Fruit fly (Drosophila melanogaster) whole organism, embryonic: ENCODE data around the gene scyl.

Source experiments
- Aef1 ChIP-seq: fragments of 200-800 bp; sonication (Bioruptor generic); IDR thresholded peaks from 3 replicates; pipeline ENCODE4 v1.3.6; 2022; ENCODE audit warnings: missing biosample characterization, missing genetic modification characterization
- CG11247 ChIP-seq: fragments of 200-800 bp; sonication (Bioruptor generic); IDR thresholded peaks from 2 replicates; pipeline ENCODE4 v1.3.6; 2022; ENCODE audit warnings: missing biosample characterization, missing genetic modification characterization
- CG11504 ChIP-seq: fragments of 200-800 bp; sonication (Bioruptor generic); optimal IDR thresholded peaks from 3 replicates; lab custom pipeline; 2019; ENCODE audit warnings: missing biosample characterization, mild to moderate bottlenecking, missing genetic modification characterization, moderate library complexity
- CG11695 ChIP-seq: fragments of 200-800 bp; sonication (Bioruptor generic); IDR thresholded peaks from 3 replicates; pipeline ENCODE4 v1.3.6; 2022; ENCODE audit warnings: missing biosample characterization, missing genetic modification characterization
- CG11723 ChIP-seq: fragments of 200-800 bp; sonication (Bioruptor generic); optimal IDR thresholded peaks from 2 replicates; lab custom pipeline; 2017; ENCODE audit warnings: missing biosample characterization, mild to moderate bottlenecking, missing genetic modification characterization
- CG12219 ChIP-seq: fragments of 200-800 bp; sonication (Bioruptor generic); optimal IDR thresholded peaks from 3 replicates; lab custom pipeline; 2018; ENCODE audit warnings: missing biosample characterization, mild to moderate bottlenecking, missing genetic modification characterization
- CG12391 ChIP-seq: fragments of 200-800 bp; sonication (Bioruptor generic); optimal IDR thresholded peaks from 3 replicates; lab custom pipeline; 2018; ENCODE audit warnings: missing biosample characterization, mild to moderate bottlenecking, missing genetic modification characterization, moderate library complexity
- CG12942 ChIP-seq: fragments of 200-800 bp; sonication (Bioruptor generic); optimal IDR thresholded peaks from 3 replicates; lab custom pipeline; 2016; ENCODE audit warnings: missing biosample characterization, missing genetic modification characterization
- CG13123 ChIP-seq: fragments of 200-800 bp; sonication (Bioruptor generic); optimal IDR thresholded peaks from 2 replicates; lab custom pipeline; 2016; ENCODE audit warnings: missing biosample characterization, missing genetic modification characterization
- CG13894 ChIP-seq: fragments of 200-800 bp; sonication (Bioruptor generic); optimal IDR thresholded peaks from 3 replicates; lab custom pipeline; 2018; ENCODE audit warnings: missing biosample characterization, mild to moderate bottlenecking, missing genetic modification characterization, moderate library complexity
- CG14965 ChIP-seq: fragments of 200-800 bp; sonication (Bioruptor generic); optimal IDR thresholded peaks from 2 replicates; lab custom pipeline; 2016; ENCODE audit warnings: missing biosample characterization, missing genetic modification characterization, borderline replicate concordance
- CG17361 ChIP-seq: fragments of 200-800 bp; sonication (Bioruptor generic); IDR thresholded peaks from 3 replicates; pipeline ENCODE4 v1.3.6; 2022; ENCODE audit warnings: missing biosample characterization, missing genetic modification characterization
- CG17612 ChIP-seq: fragments of 200-800 bp; sonication (Bioruptor generic); IDR thresholded peaks from 2 replicates; pipeline ENCODE4 v1.3.6; 2022; ENCODE audit warnings: missing biosample characterization, missing genetic modification characterization
- CG18476 ChIP-seq: fragments of 200-800 bp; sonication (Bioruptor generic); optimal IDR thresholded peaks from 2 replicates; lab custom pipeline; 2016; ENCODE audit warnings: missing biosample characterization, mild to moderate bottlenecking, missing genetic modification characterization
- CG18619 ChIP-seq: fragments of 200-800 bp; sonication (Bioruptor generic); optimal IDR thresholded peaks from 3 replicates; lab custom pipeline; 2017; ENCODE audit warnings: missing biosample characterization, mild to moderate bottlenecking, missing genetic modification characterization
- CG18764 ChIP-seq: fragments of 200-800 bp; sonication (Bioruptor generic); optimal IDR thresholded peaks from 3 replicates; lab custom pipeline; 2016; ENCODE audit warnings: missing biosample characterization, missing genetic modification characterization
- CG2120 ChIP-seq: fragments of 200-800 bp; sonication (Bioruptor generic); optimal IDR thresholded peaks from 3 replicates; lab custom pipeline; 2016; ENCODE audit warnings: missing biosample characterization, missing genetic modification characterization
- CG30403 ChIP-seq: fragments of 200-800 bp; sonication (Bioruptor generic); optimal IDR thresholded peaks from 3 replicates; lab custom pipeline; 2016; ENCODE audit warnings: missing biosample characterization, missing genetic modification characterization
- CG4820 ChIP-seq: fragments of 200-800 bp; sonication (Bioruptor generic); optimal IDR thresholded peaks from 3 replicates; lab custom pipeline; 2016; ENCODE audit warnings: missing biosample characterization, missing genetic modification characterization
- CG6272 ChIP-seq: fragments of 200-800 bp; sonication (Bioruptor generic); IDR thresholded peaks from 2 replicates; pipeline ENCODE4 v1.3.6; 2022; ENCODE audit warnings: missing biosample characterization, missing genetic modification characterization
- CG7839 ChIP-seq: fragments of 200-800 bp; sonication (Bioruptor generic); optimal IDR thresholded peaks from 3 replicates; lab custom pipeline; 2018; ENCODE audit warnings: missing biosample characterization, mild to moderate bottlenecking, missing genetic modification characterization, moderate library complexity
- CG9876 ChIP-seq: fragments of 200-800 bp; sonication (Bioruptor generic); optimal IDR thresholded peaks from 2 replicates; lab custom pipeline; 2016; ENCODE audit warnings: missing biosample characterization, missing genetic modification characterization
- Eip74EF ChIP-seq, 2 experiments: fragments of 200-800 bp in 1 of 2; fragments of >200 bp in 1 of 2; sonication (Bioruptor generic) in 1 of 2; optimal IDR thresholded peaks; 2 replicates each; lab custom pipeline; 2017 to 2019; ENCODE audit warnings: missing biosample characterization in 2 of 2, missing genetic modification characterization in 2 of 2, mild to moderate bottlenecking in 1 of 2, moderate library complexity in 1 of 2
- Elba2 ChIP-seq: fragments of 200-800 bp; sonication (Bioruptor generic); optimal IDR thresholded peaks from 3 replicates; lab custom pipeline; 2016; ENCODE audit warnings: missing biosample characterization, missing genetic modification characterization
- Ets97D ChIP-seq: fragments of 200-800 bp; sonication (Bioruptor generic); optimal IDR thresholded peaks from 3 replicates; lab custom pipeline; 2016; ENCODE audit warnings: missing biosample characterization, missing genetic modification characterization
- Hr51 ChIP-seq, 2 experiments: fragments of 200-800 bp; sonication (Bioruptor generic); optimal IDR thresholded peaks; 2 replicates in 1 of 2; 3 replicates in 1 of 2; lab custom pipeline; 2016 to 2018; ENCODE audit warnings: missing biosample characterization in 2 of 2, missing genetic modification characterization in 2 of 2, mild to moderate bottlenecking in 1 of 2, moderate library complexity in 1 of 2
- NFAT ChIP-seq: fragments of 200-800 bp; sonication (Bioruptor generic); IDR thresholded peaks from 2 replicates; pipeline ENCODE4 v1.3.6; 2022; ENCODE audit warnings: missing biosample characterization, missing genetic modification characterization
- Sox102F ChIP-seq: fragments of 200-800 bp; sonication (Bioruptor generic); optimal IDR thresholded peaks from 2 replicates; lab custom pipeline; 2018; ENCODE audit warnings: missing biosample characterization, mild to moderate bottlenecking, missing genetic modification characterization, moderate library complexity
- Ssrp ChIP-seq: fragments of 200-800 bp; sonication (Bioruptor generic); optimal IDR thresholded peaks from 2 replicates; lab custom pipeline; 2018; ENCODE audit warnings: missing biosample characterization, mild to moderate bottlenecking, missing genetic modification characterization, moderate library complexity
- Tbp ChIP-seq: fragments of >200 bp; optimal IDR thresholded peaks from 2 replicates; lab custom pipeline; 2018; ENCODE audit warnings: missing biosample characterization, missing genetic modification characterization
- Xbp1 ChIP-seq: fragments of 200-800 bp; sonication (Bioruptor generic); optimal IDR thresholded peaks from 3 replicates; lab custom pipeline; 2016; ENCODE audit warnings: missing biosample characterization, mild to moderate bottlenecking, missing genetic modification characterization
- dm ChIP-seq: fragments of 200-800 bp; sonication (Bioruptor generic); optimal IDR thresholded peaks from 3 replicates; lab custom pipeline; 2016; ENCODE audit warnings: missing biosample characterization, missing genetic modification characterization
- esg ChIP-seq: fragments of 200-800 bp; sonication (Bioruptor generic); conservative IDR thresholded peaks from 2 replicates; pipeline ENCODE4 v1.3.6; 2022; ENCODE audit warnings: missing biosample characterization, missing genetic modification characterization
- fd3F ChIP-seq: fragments of 200-800 bp; sonication (Bioruptor generic); optimal IDR thresholded peaks from 2 replicates; lab custom pipeline; 2018; ENCODE audit warnings: missing biosample characterization, mild to moderate bottlenecking, missing genetic modification characterization, moderate library complexity
- gem ChIP-seq: fragments of 200-800 bp; sonication (Bioruptor generic); optimal IDR thresholded peaks from 2 replicates; lab custom pipeline; 2019; ENCODE audit warnings: missing biosample characterization, mild to moderate bottlenecking, missing genetic modification characterization, moderate library complexity
- h ChIP-seq: fragments of >200 bp; optimal IDR thresholded peaks from 2 replicates; lab custom pipeline; 2017
- nmo ChIP-seq: fragments of 200-800 bp; sonication (Bioruptor generic); optimal IDR thresholded peaks from 2 replicates; lab custom pipeline; 2018; ENCODE audit warnings: missing biosample characterization, mild to moderate bottlenecking, missing genetic modification characterization, moderate library complexity
- pb ChIP-seq: fragments of 200-800 bp; sonication (Bioruptor generic); optimal IDR thresholded peaks from 3 replicates; lab custom pipeline; 2016; ENCODE audit warnings: missing biosample characterization, missing genetic modification characterization
- pfk ChIP-seq: fragments of 200-800 bp; sonication (Bioruptor generic); optimal IDR thresholded peaks from 2 replicates; lab custom pipeline; 2018; ENCODE audit warnings: missing biosample characterization, mild to moderate bottlenecking, missing genetic modification characterization, moderate library complexity
- phol ChIP-seq: fragments of 200-800 bp; sonication (Bioruptor generic); optimal IDR thresholded peaks from 3 replicates; lab custom pipeline; 2018; ENCODE audit warnings: missing biosample characterization, mild to moderate bottlenecking, missing genetic modification characterization, moderate library complexity
- ranshi ChIP-seq: fragments of 200-800 bp; sonication (Bioruptor generic); IDR thresholded peaks from 2 replicates; pipeline ENCODE4 v1.3.6; 2022; ENCODE audit warnings: missing biosample characterization, missing genetic modification characterization
- ro ChIP-seq: fragments of 200-800 bp; sonication (Bioruptor generic); IDR thresholded peaks from 2 replicates; pipeline ENCODE4 v1.3.6; 2022; ENCODE audit warnings: missing biosample characterization, missing genetic modification characterization
- so ChIP-seq: fragments of 200-800 bp; sonication (Bioruptor generic); IDR thresholded peaks from 3 replicates; pipeline ENCODE4 v1.3.6; 2022; ENCODE audit warnings: missing biosample characterization, missing genetic modification characterization
- stc ChIP-seq: fragments of 200-800 bp; sonication (Bioruptor generic); IDR thresholded peaks from 2 replicates; pipeline ENCODE4 v1.3.6; 2022; ENCODE audit warnings: missing biosample characterization, missing genetic modification characterization
- stwl ChIP-seq: fragments of 200-800 bp; sonication (Bioruptor generic); optimal IDR thresholded peaks from 3 replicates; lab custom pipeline; 2018; ENCODE audit warnings: missing biosample characterization, mild to moderate bottlenecking, missing genetic modification characterization, moderate library complexity
- tap ChIP-seq: fragments of 200-800 bp; optimal IDR thresholded peaks from 3 replicates; lab custom pipeline; 2019; ENCODE audit warnings: missing biosample characterization, mild to moderate bottlenecking, missing genetic modification characterization, moderate library complexity
- ttk ChIP-seq: fragments of 200-800 bp; sonication (Bioruptor generic); IDR thresholded peaks from 2 replicates; pipeline ENCODE4 v2.1.2; 2022; ENCODE audit warnings: missing biosample characterization, missing genetic modification characterization
- vnd ChIP-seq: fragments of 200-800 bp; sonication (Bioruptor generic); IDR thresholded peaks from 3 replicates; pipeline ENCODE4 v1.3.6; 2022; ENCODE audit warnings: missing biosample characterization, missing genetic modification characterization; ENCODE audit not compliant: partially characterized antibody
- zfh1 ChIP-seq: fragments of 200-800 bp; sonication (Bioruptor generic); IDR thresholded peaks from 3 replicates; pipeline ENCODE4 v1.3.6; 2022; ENCODE audit warnings: missing biosample characterization, missing genetic modification characterization

The scyl gene

dm6 chr3L:11278448-11279320 lies 26.6 kb downstream of the scyl start (continued):
- TF ChIP-seq stwl (no peak), CG11723 (GFP tag; lab: Kevin White, UChicago) (no peak), CG12942 (peak; percentile 1), Sox102F (GFP tag; lab: Kevin White, UChicago) (peak; percentile 52), Eip74EF (GFP tag; optimal IDR thresholded peaks at IDR 0.05; lab: Kevin White, UChicago) (no peak), zfh1 (GFP tag; lab: Robert Waterston, UW) (peak; percentile 38; the same call in 1 of the 3 replicates), CG18476 (GFP tag; lab: Kevin White, UChicago) (no peak), CG12219 (GFP tag; lab: Kevin White, UChicago) (no peak), CG7839 (tag; lab: Kevin White, UChicago) (peak; percentile 21), CG2120 (peak; percentile 34), CG12391 (tag; lab: Kevin White, UChicago) (peak; percentile 45), NFAT (GFP tag; lab: Robert Waterston, UW) (peak; percentile 46; the same call in 1 of the 2 replicates), Tbp (no peak), CG4820 (GFP tag; lab: Kevin White, UChicago) (no peak), tap (tag; lab: Kevin White, UChicago) (no peak), CG13894 (tag; lab: Kevin White, UChicago) (no peak), so (GFP tag; lab: Robert Waterston, UW) (peak; percentile 38; the same call in 1 of the 3 replicates), CG9876 (GFP tag; lab: Kevin White, UChicago) (no peak), CG13123 (GFP tag; lab: Kevin White, UChicago) (no peak), CG17612 (GFP tag; lab: Robert Waterston, UW) (peak; percentile 38; the same call in 1 of the 2 replicates), CG18619 (GFP tag; lab: Kevin White, UChicago) (peak; percentile 42), CG18764 (no peak), pfk (no peak), CG17361 (GFP tag; lab: Robert Waterston, UW) (0 out of 3 replicates have a peak, but pooled peaks have one; percentile 12), phol (tag; lab: Kevin White, UChicago) (peak; percentile 47), Xbp1 (GFP tag; lab: Kevin White, UChicago) (peak; percentile 29), CG14965 (GFP tag; lab: Kevin White, UChicago) (no peak), Ets97D (GFP tag; lab: Kevin White, UChicago) (no peak), Ssrp (tag; lab: Kevin White, UChicago) (peak; percentile 50), CG11504 (peak; percentile 41), esg (GFP tag; lab: Robert Waterston, UW) (peak; percentile 39; the same call in 1 of the 2 replicates), vnd (no peak), ranshi (GFP tag; lab: Robert Waterston, UW) (no peak; the same call in 1 of the 2 replicates), CG30403 (GFP tag; lab: Kevin White, UChicago) (peak; percentile 38), nmo (GFP tag; lab: Kevin White, UChicago) (peak; percentile 7), ttk (GFP tag; lab: Robert Waterston, UW) (no peak), gem (tag; lab: Kevin White, UChicago) (peak; percentile 70), Aef1 (no peak), CG11247 (peak; percentile 56), Elba2 (no peak), CG6272 (GFP tag; lab: Robert Waterston, UW) (no peak), pb (GFP tag; lab: Kevin White, UChicago) (no peak), Hr51 (GFP tag; optimal IDR thresholded peaks at IDR 0.05; lab: Kevin White, UChicago) (peak in 1 of 2 experiments; percentile 71), fd3F (peak; percentile 13), ro (GFP tag; lab: Robert Waterston, UW) (no peak), dm (no peak), stc (no peak), CG11695 (GFP tag; lab: Robert Waterston, UW) (no peak), h (lab: Kevin White, UChicago) (no peak)
